Worm (Caenorhabditis elegans) whole organism, late embryonic: ENCODE data around the gene srx-56.

Experiments
- ama-1 ChIP-seq: fragments of 150-350 bp; optimal IDR thresholded peaks from 2 replicates; lab custom pipeline; 2014
- elt-2 ChIP-seq: sonication (generic microtip); optimal IDR thresholded peaks from 2 replicates; lab custom pipeline; 2016; ENCODE audit warnings: missing genetic modification reagents, missing genetic modification characterization, missing compliant biosample characterization
- fkh-10 ChIP-seq: fragments of 150-350 bp; optimal IDR thresholded peaks from 2 replicates; lab custom pipeline; 2014; ENCODE audit warnings: missing biosample characterization, missing genetic modification reagents, missing genetic modification characterization
- nhr-11 ChIP-seq: fragments of 150-350 bp; optimal IDR thresholded peaks from 2 replicates; lab custom pipeline; 2014; ENCODE audit warnings: missing biosample characterization, missing genetic modification characterization
- rnt-1 ChIP-seq: sonication (generic microtip); optimal IDR thresholded peaks from 2 replicates; lab custom pipeline; 2016; ENCODE audit warnings: missing genetic modification characterization, missing compliant biosample characterization
- unc-55 ChIP-seq: sonication (generic microtip); optimal IDR thresholded peaks from 2 replicates; lab custom pipeline; 2017; ENCODE audit warnings: missing biosample characterization, missing genetic modification reagents, missing genetic modification characterization

DNA sequence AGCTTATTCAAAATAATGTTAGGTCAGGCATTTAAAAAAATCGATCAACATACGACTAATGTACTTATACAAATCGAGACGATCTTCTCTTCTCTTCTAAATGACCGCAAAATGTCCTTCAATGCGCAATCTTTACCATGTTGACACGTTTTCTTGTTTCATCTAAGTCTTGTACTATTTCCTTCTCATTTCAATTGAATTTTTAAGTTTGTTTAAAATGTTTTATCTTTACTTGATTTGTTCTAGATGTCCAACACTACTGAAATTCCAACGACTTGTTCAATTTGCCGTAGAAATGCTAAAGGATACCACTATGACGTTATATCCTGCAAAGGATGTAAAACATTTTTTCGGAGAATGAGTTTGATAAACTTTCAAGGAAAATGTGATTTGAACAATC, 32.2 kb upstream of the srx-56 start, which contains the start of the genes nhr-263 and nhr-148:
- TF ChIP-seq nhr-11 (tag; lab: Kevin White, UChicago) (no peak), rnt-1 (tag; lab: Kevin White, UChicago) (no peak), fkh-10 (GFP tag; lab: Kevin White, UChicago) (no peak), unc-55 (GFP tag; lab: Kevin White, UChicago) (no peak), ama-1 (no peak), elt-2 (tag; lab: Kevin White, UChicago) (no peak)
